Fruit fly (Drosophila melanogaster) whole organism, prepupa: ENCODE measurements around the gene Sfp24Bb.

Experiments
- Blimp-1 ChIP-seq: fragments of 200-800 bp; sonication (Bioruptor generic); optimal IDR thresholded peaks from 3 replicates; lab custom pipeline; 2017; ENCODE audit warnings: missing biosample characterization, missing genetic modification characterization, mild to moderate bottlenecking, moderate library complexity, missing genetic modification reagents
- CG10669 ChIP-seq: fragments of 200-800 bp; sonication (Bioruptor generic); optimal IDR thresholded peaks from 3 replicates; lab custom pipeline; 2018; ENCODE audit warnings: missing biosample characterization, mild to moderate bottlenecking, missing genetic modification characterization, moderate library complexity
- CG11294 ChIP-seq: fragments of 200-800 bp; sonication (Bioruptor generic); IDR thresholded peaks from 2 replicates; pipeline ENCODE4 v1.3.6; 2022; ENCODE audit warnings: missing biosample characterization, missing genetic modification characterization
- CG15336 ChIP-seq: fragments of 200-800 bp; sonication (Bioruptor generic); IDR thresholded peaks from 2 replicates; pipeline ENCODE4 v1.3.6; 2022; ENCODE audit warnings: missing biosample characterization, missing genetic modification characterization
- CG1621 ChIP-seq: fragments of 200-800 bp; sonication (Bioruptor generic); optimal IDR thresholded peaks from 3 replicates; lab custom pipeline; 2018; ENCODE audit warnings: missing biosample characterization, mild to moderate bottlenecking, missing genetic modification characterization
- CG16779 ChIP-seq: fragments of 200-800 bp; sonication (Bioruptor generic); optimal IDR thresholded peaks from 3 replicates; lab custom pipeline; 2017; ENCODE audit warnings: missing biosample characterization, mild to moderate bottlenecking, missing genetic modification characterization
- CG3032 ChIP-seq: fragments of 200-800 bp; optimal IDR thresholded peaks from 2 replicates; lab custom pipeline; 2019; ENCODE audit warnings: missing biosample characterization, mild to moderate bottlenecking, missing genetic modification characterization, moderate library complexity
- CG31627 ChIP-seq: fragments of 200-800 bp; sonication (Bioruptor generic); optimal IDR thresholded peaks from 3 replicates; lab custom pipeline; 2016; ENCODE audit warnings: missing biosample characterization, missing genetic modification characterization
- CG34406 ChIP-seq: fragments of 200-800 bp; sonication (Bioruptor generic); optimal IDR thresholded peaks from 3 replicates; lab custom pipeline; 2016; ENCODE audit warnings: missing biosample characterization, missing genetic modification characterization
- CG3919 ChIP-seq: fragments of 200-800 bp; sonication (Bioruptor generic); optimal IDR thresholded peaks from 3 replicates; lab custom pipeline; 2016; ENCODE audit warnings: missing biosample characterization, missing genetic modification characterization
- CG4318 ChIP-seq: fragments of 200-800 bp; sonication (Bioruptor generic); optimal IDR thresholded peaks from 3 replicates; lab custom pipeline; 2017; ENCODE audit warnings: missing biosample characterization, mild to moderate bottlenecking, missing genetic modification characterization
- CG6163 ChIP-seq: fragments of 200-800 bp; sonication (Bioruptor generic); IDR thresholded peaks from 3 replicates; pipeline ENCODE4 v1.3.6; 2022; ENCODE audit warnings: missing biosample characterization, missing genetic modification characterization
- CG6276 ChIP-seq: fragments of 200-800 bp; sonication (Bioruptor generic); optimal IDR thresholded peaks from 2 replicates; lab custom pipeline; 2017; ENCODE audit warnings: missing biosample characterization, mild to moderate bottlenecking, missing genetic modification characterization
- CG6792 ChIP-seq: fragments of 200-800 bp; sonication (Bioruptor generic); optimal IDR thresholded peaks from 3 replicates; lab custom pipeline; 2016; ENCODE audit warnings: missing biosample characterization, missing genetic modification characterization
- CG6854 ChIP-seq: fragments of 200-800 bp; sonication (Bioruptor generic); optimal IDR thresholded peaks from 2 replicates; lab custom pipeline; 2017; ENCODE audit warnings: missing biosample characterization, mild to moderate bottlenecking, missing genetic modification characterization
- CG8119 ChIP-seq: fragments of 200-800 bp; sonication (Bioruptor generic); IDR thresholded peaks from 3 replicates; pipeline ENCODE4 v1.3.6; 2022; ENCODE audit warnings: missing biosample characterization, missing genetic modification characterization
- CG9139 ChIP-seq: fragments of 200-800 bp; sonication (Bioruptor generic); optimal IDR thresholded peaks from 3 replicates; lab custom pipeline; 2017; ENCODE audit warnings: missing biosample characterization, mild to moderate bottlenecking, missing genetic modification characterization
- Eip75B ChIP-seq: fragments of 200-800 bp; sonication (Bioruptor generic); optimal IDR thresholded peaks from 3 replicates; lab custom pipeline; 2016; ENCODE audit warnings: missing biosample characterization, missing genetic modification characterization
- Eip78C ChIP-seq: fragments of 200-800 bp; sonication (Bioruptor generic); peaks from one replicate; lab custom pipeline; 2016; ENCODE audit warnings: missing biosample characterization, missing genetic modification characterization
- Ets96B ChIP-seq: fragments of 200-800 bp; optimal IDR thresholded peaks from 2 replicates; lab custom pipeline; 2019; ENCODE audit warnings: missing biosample characterization, mild to moderate bottlenecking, missing genetic modification characterization, moderate library complexity
- Gug ChIP-seq: fragments of 200-800 bp; sonication (Bioruptor generic); IDR thresholded peaks from 2 replicates; pipeline ENCODE4 v1.3.6; 2022; ENCODE audit warnings: missing biosample characterization, missing genetic modification characterization
- Hr4 ChIP-seq: fragments of 200-800 bp; sonication (Bioruptor generic); optimal IDR thresholded peaks from 3 replicates; lab custom pipeline; 2016; ENCODE audit warnings: missing biosample characterization, missing genetic modification characterization
- Lpt ChIP-seq: fragments of 200-800 bp; sonication (Bioruptor generic); optimal IDR thresholded peaks from 3 replicates; lab custom pipeline; 2016; ENCODE audit warnings: missing biosample characterization, missing genetic modification characterization
- Met ChIP-seq: fragments of 200-800 bp; sonication (Bioruptor generic); optimal IDR thresholded peaks from 3 replicates; lab custom pipeline; 2016; ENCODE audit warnings: missing biosample characterization, missing genetic modification characterization
- OdsH ChIP-seq: fragments of 200-800 bp; sonication (Bioruptor generic); optimal IDR thresholded peaks from 3 replicates; lab custom pipeline; 2016; ENCODE audit warnings: missing biosample characterization, missing genetic modification characterization
- Sox102F ChIP-seq: fragments of 200-800 bp; sonication (Bioruptor generic); optimal IDR thresholded peaks from 2 replicates; lab custom pipeline; 2016; ENCODE audit warnings: missing biosample characterization, mild to moderate bottlenecking, missing genetic modification characterization
- Sox15 ChIP-seq: fragments of 200-800 bp; sonication (Bioruptor generic); optimal IDR thresholded peaks from 3 replicates; lab custom pipeline; 2016; ENCODE audit warnings: missing biosample characterization, missing genetic modification characterization
- achi ChIP-seq: fragments of 200-800 bp; sonication (Bioruptor generic); optimal IDR thresholded peaks from 3 replicates; lab custom pipeline; 2016; ENCODE audit warnings: missing biosample characterization, missing genetic modification characterization
- acj6 ChIP-seq: fragments of 200-800 bp; sonication (Bioruptor generic); optimal IDR thresholded peaks from 3 replicates; lab custom pipeline; 2016; ENCODE audit warnings: missing biosample characterization, missing genetic modification characterization
- dac ChIP-seq: fragments of 200-800 bp; sonication (Bioruptor generic); optimal IDR thresholded peaks from 2 replicates; lab custom pipeline; 2017; ENCODE audit warnings: missing biosample characterization, mild to moderate bottlenecking, missing genetic modification characterization
- dsx ChIP-seq: fragments of 200-800 bp; optimal IDR thresholded peaks from 3 replicates; lab custom pipeline; 2019; ENCODE audit warnings: missing biosample characterization, mild to moderate bottlenecking, missing genetic modification characterization, moderate library complexity; ENCODE audit not compliant: poor library complexity, severe bottlenecking
- eg ChIP-seq: fragments of 200-800 bp; sonication (Bioruptor generic); IDR thresholded peaks from 3 replicates; pipeline ENCODE4 v1.3.6; 2022; ENCODE audit warnings: missing biosample characterization, missing genetic modification characterization
- fd59A ChIP-seq: fragments of 200-800 bp; sonication (Bioruptor generic); optimal IDR thresholded peaks from 2 replicates; lab custom pipeline; 2017; ENCODE audit warnings: missing biosample characterization, mild to moderate bottlenecking, missing genetic modification characterization, missing genetic modification reagents
- fd85E ChIP-seq: fragments of 200-800 bp; sonication (Bioruptor generic); optimal IDR thresholded peaks from 3 replicates; lab custom pipeline; 2016; ENCODE audit warnings: missing biosample characterization, missing genetic modification characterization
- fkh ChIP-seq: fragments of 200-800 bp; sonication (Bioruptor generic); optimal IDR thresholded peaks from 3 replicates; lab custom pipeline; 2017; ENCODE audit warnings: missing biosample characterization, mild to moderate bottlenecking, missing genetic modification characterization, moderate library complexity
- lz ChIP-seq: fragments of 200-800 bp; sonication (Bioruptor generic); optimal IDR thresholded peaks from 3 replicates; lab custom pipeline; 2016; ENCODE audit warnings: missing biosample characterization, missing genetic modification characterization
- net ChIP-seq: fragments of 200-800 bp; sonication (Bioruptor generic); optimal IDR thresholded peaks from 3 replicates; lab custom pipeline; 2016; ENCODE audit warnings: missing biosample characterization, missing genetic modification characterization
- pdm3 ChIP-seq: fragments of 200-800 bp; sonication (Bioruptor generic); optimal IDR thresholded peaks from 3 replicates; lab custom pipeline; 2016; ENCODE audit warnings: missing biosample characterization, missing genetic modification characterization
- spab ChIP-seq: fragments of 200-800 bp; sonication (Bioruptor generic); optimal IDR thresholded peaks from 2 replicates; lab custom pipeline; 2017; ENCODE audit warnings: missing biosample characterization, mild to moderate bottlenecking, missing genetic modification characterization, missing genetic modification reagents
- ss ChIP-seq, 2 experiments: fragments of 200-800 bp; sonication (Bioruptor generic); optimal IDR thresholded peaks; 2 replicates in 1 of 2; 3 replicates in 1 of 2; lab custom pipeline; 2017 to 2018; ENCODE audit warnings: mild to moderate bottlenecking in 2 of 2, missing biosample characterization in 2 of 2, missing genetic modification characterization in 2 of 2, moderate library complexity in 1 of 2
- svp ChIP-seq: fragments of 200-800 bp; sonication (Bioruptor generic); peaks from one replicate; lab custom pipeline; 2016; ENCODE audit warnings: missing biosample characterization, missing genetic modification characterization
- topi ChIP-seq: fragments of 200-800 bp; sonication (Bioruptor generic); optimal IDR thresholded peaks from 3 replicates; lab custom pipeline; 2016; ENCODE audit warnings: missing biosample characterization, missing genetic modification characterization
- vri ChIP-seq: fragments of 200-800 bp; sonication (Bioruptor generic); optimal IDR thresholded peaks from 3 replicates; lab custom pipeline; 2016; ENCODE audit warnings: missing biosample characterization, mild to moderate bottlenecking, missing genetic modification characterization

The Sfp24Bb gene

DNA sequence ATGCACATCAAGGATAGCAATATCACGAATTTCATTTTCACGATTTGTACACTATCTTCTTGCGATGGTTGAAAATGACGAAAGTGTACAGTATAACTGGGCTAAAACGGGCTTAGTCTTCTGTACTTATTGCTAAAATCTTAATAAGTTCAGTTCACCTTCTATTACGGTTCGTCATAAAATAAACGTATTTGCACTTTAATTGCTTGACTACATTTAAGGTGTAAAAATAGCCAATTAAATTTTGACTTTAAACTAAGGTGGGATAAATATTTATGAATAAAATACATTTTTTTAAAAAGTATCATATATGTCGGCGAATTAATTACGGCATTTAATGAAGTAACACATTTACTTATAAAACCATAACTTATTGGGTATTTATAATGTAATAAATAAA, at the start of gene Sfp24Bb:
TSS of gene Sfp24Bb (minus strand) at position 101 of the 400 bp plus-strand sequence.
- no peak for TF ChIP-seq CG15336 (GFP tag; lab: Robert Waterston, UW)
- TF ChIP-seq net (GFP tag; lab: Kevin White, UChicago), result no peak
- no peak for TF ChIP-seq Sox15 (GFP tag; lab: Kevin White, UChicago)
- TF ChIP-seq eg (GFP tag; lab: Robert Waterston, UW), result no peak
- no peak for TF ChIP-seq vri
- no peak for TF ChIP-seq ss (GFP tag; optimal IDR thresholded peaks at IDR 0.05; lab: Kevin White, UChicago)
- no peak for TF ChIP-seq CG9139 (GFP tag; lab: Kevin White, UChicago)
- no peak for TF ChIP-seq pdm3
- no peak for TF ChIP-seq Gug (GFP tag; lab: Robert Waterston, UW)
- TF ChIP-seq CG31627, result no peak
- TF ChIP-seq CG34406 (GFP tag; lab: Kevin White, UChicago), result no peak
- TF ChIP-seq CG1621 (tag; lab: Kevin White, UChicago), result no peak
- no peak for TF ChIP-seq lz (GFP tag; lab: Kevin White, UChicago)
- TF ChIP-seq achi (GFP tag; lab: Kevin White, UChicago), result no peak
- TF ChIP-seq dac, result no peak
- no peak for TF ChIP-seq fkh
- TF ChIP-seq OdsH (GFP tag; lab: Kevin White, UChicago), result no peak
- TF ChIP-seq CG4318 (GFP tag; lab: Kevin White, UChicago), result no peak

dm6 chr2L:3717673-3718235, 48.2 kb upstream of the Sfp24Bb start, which contains the start of the genes lectin-24A and Shaw:
TSS of gene lectin-24A (minus strand) at chr2L:3717773.
TSS of gene Shaw (plus strand) at chr2L:3718185.
- TF ChIP-seq achi (GFP tag; lab: Kevin White, UChicago) (peak; percentile 11), Met (GFP tag; lab: Kevin White, UChicago) (no peak), fd59A (GFP tag; lab: Kevin White, UChicago) (no peak)

DNA sequence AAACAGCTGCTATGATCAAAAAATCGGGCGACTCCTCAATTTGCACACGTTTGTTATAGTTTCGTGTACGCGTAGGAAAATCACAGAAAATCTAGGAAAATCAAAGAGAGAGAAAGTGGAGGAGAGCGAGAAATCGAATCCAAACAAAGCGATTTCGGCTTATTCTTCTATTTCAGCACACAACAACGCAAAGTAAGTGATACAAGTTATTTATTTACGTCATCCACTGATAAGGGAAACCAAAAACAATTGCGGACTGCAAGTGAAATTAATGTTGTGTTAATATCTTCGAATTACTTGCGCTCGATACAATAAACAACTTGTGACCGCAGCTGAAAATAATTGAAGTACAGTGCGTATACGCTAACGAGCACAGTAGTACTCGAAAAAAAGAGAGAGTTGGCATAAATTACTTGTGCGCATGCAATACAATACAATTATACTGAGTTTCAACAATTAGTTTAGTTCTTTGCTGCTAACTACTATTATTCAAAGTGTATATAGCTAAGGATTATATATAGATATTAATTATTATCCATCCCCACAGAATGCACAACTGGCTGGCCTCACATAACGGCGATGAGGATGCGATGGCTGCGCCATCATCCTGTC, 44.1 kb upstream of the Sfp24Bb start:
- TF ChIP-seq fkh (peak; percentile 14), CG6163 (GFP tag; lab: Robert Waterston, UW) (no peak), vri (peak; percentile 33), Hr4 (GFP tag; lab: Kevin White, UChicago) (peak; percentile 4), svp (GFP tag; lab: Kevin White, UChicago) (peak; percentile 9), CG9139 (GFP tag; lab: Kevin White, UChicago) (no peak), acj6 (GFP tag; lab: Kevin White, UChicago) (no peak), eg (GFP tag; lab: Robert Waterston, UW) (peak; percentile 44; the same call in 1 of the 3 replicates), fd85E (GFP tag; lab: Kevin White, UChicago) (no peak), Met (GFP tag; lab: Kevin White, UChicago) (peak; percentile 5), topi (GFP tag; lab: Kevin White, UChicago) (no peak), Eip78C (GFP tag; lab: Kevin White, UChicago) (peak; percentile 62)

DNA sequence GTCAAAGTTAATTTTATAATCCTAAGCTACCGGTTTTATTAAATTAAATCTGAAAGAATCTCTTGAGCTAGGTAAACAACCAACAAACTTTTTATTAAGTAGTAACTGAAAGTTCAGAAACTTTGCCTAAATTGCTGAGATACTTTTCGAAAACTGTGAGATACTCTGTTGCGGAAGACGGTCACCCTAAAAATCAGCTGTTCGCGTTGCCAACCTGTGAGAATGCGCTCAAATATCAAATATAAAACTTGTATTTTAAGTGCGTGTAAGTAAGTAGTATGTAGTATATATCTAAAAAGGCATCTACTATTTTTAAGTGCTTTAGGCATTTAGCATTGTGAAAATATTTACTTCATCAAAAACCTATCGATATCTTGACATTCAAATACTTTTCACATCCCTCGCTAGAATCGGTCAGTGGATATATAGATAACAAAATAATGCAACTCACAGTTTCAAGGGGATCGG, 43.4 kb upstream of the Sfp24Bb start, which contains the start of the genes CG31955 and CG2818:
TSS of gene CG31955 (minus strand) at position 157 of the 468 bp plus-strand sequence.
TSS of gene CG2818 (plus strand) at position 412 of the 468 bp plus-strand sequence.
- TF ChIP-seq CG16779 (tag; lab: Kevin White, UChicago), result no peak
- peak; percentile 46 for TF ChIP-seq dsx
- no peak for TF ChIP-seq CG10669 (GFP tag; lab: Kevin White, UChicago)
- TF ChIP-seq dac, result no peak
- TF ChIP-seq CG6854 (GFP tag; lab: Kevin White, UChicago), result no peak
- TF ChIP-seq spab, result no peak
- no peak for TF ChIP-seq CG6792 (GFP tag; lab: Kevin White, UChicago)
- no peak for TF ChIP-seq CG1621 (tag; lab: Kevin White, UChicago)
- no peak for TF ChIP-seq Lpt
- no peak for TF ChIP-seq CG11294 (GFP tag; lab: Robert Waterston, UW)
- no peak for TF ChIP-seq CG9139 (GFP tag; lab: Kevin White, UChicago)
- TF ChIP-seq Blimp-1 (GFP tag; lab: Kevin White, UChicago), result no peak
- no peak for TF ChIP-seq fd85E (GFP tag; lab: Kevin White, UChicago)
- TF ChIP-seq Ets96B, result no peak
- TF ChIP-seq Eip75B (GFP tag; lab: Kevin White, UChicago), result peak; percentile 0
- TF ChIP-seq CG34406 (GFP tag; lab: Kevin White, UChicago), result no peak
- no peak for TF ChIP-seq fd59A (GFP tag; lab: Kevin White, UChicago)
- TF ChIP-seq ss (GFP tag; optimal IDR thresholded peaks at IDR 0.05; lab: Kevin White, UChicago), result no peak
- TF ChIP-seq Eip78C (GFP tag; lab: Kevin White, UChicago), result peak; percentile 22
- TF ChIP-seq CG3919 (GFP tag; lab: Kevin White, UChicago), result peak; percentile 21
- TF ChIP-seq CG3032 (tag; lab: Kevin White, UChicago), result no peak
- no peak for TF ChIP-seq CG6276 (GFP tag; lab: Kevin White, UChicago)
- TF ChIP-seq net (GFP tag; lab: Kevin White, UChicago), result no peak
- no peak for TF ChIP-seq Sox102F
- TF ChIP-seq CG8119 (GFP tag; lab: Robert Waterston, UW), result no peak
